Fruit fly (Drosophila melanogaster) Kc167 (cell line): ENCODE measurements around the gene CG32099.

Source experiments
- Myc ChIP-seq: fragments of >200 bp; optimal IDR thresholded peaks from 2 replicates; lab custom pipeline; 2017; ENCODE audit warnings: missing external identifiers
- h ChIP-seq: fragments of >200 bp; optimal IDR thresholded peaks from 3 replicates; lab custom pipeline; 2018; ENCODE audit warnings: missing external identifiers
- insv ChIP-seq: fragments of >200 bp; optimal IDR thresholded peaks from 3 replicates; lab custom pipeline; 2018; ENCODE audit warnings: missing external identifiers
- psq ChIP-seq: fragments of >200 bp; optimal IDR thresholded peaks from 2 replicates; lab custom pipeline; 2017; ENCODE audit warnings: missing external identifiers
- ttk ChIP-seq: sonication (Bioruptor generic); optimal IDR thresholded peaks from 2 replicates; lab custom pipeline; 2017; ENCODE audit warnings: missing external identifiers

dm6 chr3L:12101924-12102383 lies 47.1 kb upstream of the CG32099 start:
- TF ChIP-seq insv (lab: Kevin White, UChicago) (no peak), h (lab: Kevin White, UChicago) (no peak), psq (no peak), Myc (lab: Kevin White, UChicago) (no peak), ttk (lab: Kevin White, UChicago) (no peak)
